Fruit fly (Drosophila melanogaster) whole organism, embryonic: ENCODE measurements around the gene CG13894.

Source experiments
- Adf1 ChIP-seq: fragments of 200-800 bp; sonication (Bioruptor generic); IDR thresholded peaks from 2 replicates; pipeline ENCODE4 v1.3.6; 2022; ENCODE audit warnings: missing biosample characterization, missing genetic modification characterization
- CG11695 ChIP-seq: fragments of 200-800 bp; sonication (Bioruptor generic); IDR thresholded peaks from 3 replicates; pipeline ENCODE4 v1.3.6; 2022; ENCODE audit warnings: missing biosample characterization, missing genetic modification characterization
- CG14014 ChIP-seq: fragments of 200-800 bp; sonication (Bioruptor generic); IDR thresholded peaks from 2 replicates; pipeline ENCODE4 v1.3.6; 2022; ENCODE audit warnings: missing biosample characterization, missing genetic modification characterization
- CG14050 ChIP-seq: fragments of 200-800 bp; sonication (Bioruptor generic); IDR thresholded peaks from 3 replicates; pipeline ENCODE4 v1.3.6; 2022; ENCODE audit warnings: missing biosample characterization, missing genetic modification characterization
- CG3163 ChIP-seq: fragments of 200-800 bp; sonication (Bioruptor generic); optimal IDR thresholded peaks from 3 replicates; lab custom pipeline; 2016; ENCODE audit warnings: missing biosample characterization, missing genetic modification characterization
- CG34224 ChIP-seq: fragments of 200-800 bp; sonication (Bioruptor generic); IDR thresholded peaks from 3 replicates; pipeline ENCODE4 v1.3.6; 2022; ENCODE audit warnings: missing biosample characterization, missing genetic modification characterization; ENCODE audit not compliant: partially characterized antibody
- CG3726 ChIP-seq: fragments of 200-800 bp; sonication (Bioruptor generic); IDR thresholded peaks from 3 replicates; pipeline ENCODE4, ENCODE4 v1.3.6; 2022; ENCODE audit warnings: missing biosample characterization, missing genetic modification characterization
- CG43689 ChIP-seq: fragments of 200-800 bp; sonication (Bioruptor generic); IDR thresholded peaks from 2 replicates; pipeline ENCODE4 v1.3.6; 2022; ENCODE audit warnings: missing biosample characterization, missing genetic modification characterization
- CG4617 ChIP-seq: fragments of 200-800 bp; sonication (Bioruptor generic); optimal IDR thresholded peaks from 3 replicates; lab custom pipeline; 2016; ENCODE audit warnings: missing biosample characterization, missing genetic modification characterization, borderline replicate concordance
- CG7271 ChIP-seq: fragments of 200-800 bp; sonication (Bioruptor generic); optimal IDR thresholded peaks from 2 replicates; lab custom pipeline; 2018; ENCODE audit warnings: missing biosample characterization, mild to moderate bottlenecking, missing genetic modification characterization, moderate library complexity
- CG7963 ChIP-seq: fragments of 200-800 bp; sonication (Bioruptor generic); IDR thresholded peaks from 3 replicates; pipeline ENCODE4 v1.3.6; 2022; ENCODE audit warnings: missing biosample characterization, missing genetic modification characterization; ENCODE audit not compliant: partially characterized antibody
- CG8924 ChIP-seq: fragments of 200-800 bp; optimal IDR thresholded peaks from 3 replicates; lab custom pipeline; 2019; ENCODE audit warnings: missing biosample characterization, mild to moderate bottlenecking, missing genetic modification characterization, moderate library complexity
- Dek ChIP-seq: fragments of 200-800 bp; sonication (Bioruptor generic); optimal IDR thresholded peaks from 3 replicates; lab custom pipeline; 2019; ENCODE audit warnings: missing biosample characterization, mild to moderate bottlenecking, missing genetic modification characterization, moderate library complexity
- Dfd ChIP-seq, 2 experiments: fragments of >200 bp; optimal IDR thresholded peaks; 2 replicates each; lab custom pipeline; 2017; ENCODE audit warnings: missing biosample characterization in 2 of 2, missing genetic modification characterization in 2 of 2
- GATAe ChIP-seq: fragments of 200-800 bp; sonication (Bioruptor generic); conservative IDR thresholded peaks from 2 replicates; pipeline ENCODE4 v1.3.6; 2022; ENCODE audit warnings: missing biosample characterization, missing genetic modification characterization
- H15 ChIP-seq: fragments of 200-800 bp; sonication (Bioruptor generic); IDR thresholded peaks from 3 replicates; pipeline ENCODE4 v1.3.6; 2022; ENCODE audit warnings: missing biosample characterization, missing genetic modification characterization
- HLH3B ChIP-seq: fragments of 200-800 bp; sonication (Bioruptor generic); IDR thresholded peaks from 2 replicates; pipeline ENCODE4 v1.3.6; 2022; ENCODE audit warnings: missing biosample characterization, missing genetic modification characterization
- Hmx ChIP-seq: fragments of 200-800 bp; sonication (Bioruptor generic); optimal IDR thresholded peaks from 2 replicates; lab custom pipeline; 2016; ENCODE audit warnings: missing biosample characterization, missing genetic modification characterization
- Hr3 ChIP-seq: fragments of 200-800 bp; sonication (Bioruptor generic); optimal IDR thresholded peaks from 3 replicates; lab custom pipeline; 2016; ENCODE audit warnings: missing biosample characterization, missing genetic modification characterization
- Jarid2 ChIP-seq: fragments of 200-800 bp; sonication (Bioruptor generic); optimal IDR thresholded peaks from 3 replicates; lab custom pipeline; 2017; ENCODE audit warnings: mild to moderate bottlenecking, missing biosample characterization, missing genetic modification reagents, missing genetic modification characterization
- Lim3 ChIP-seq: fragments of 200-800 bp; sonication (Bioruptor generic); IDR thresholded peaks from 2 replicates; pipeline ENCODE4 v1.3.6; 2022; ENCODE audit warnings: missing biosample characterization, missing genetic modification characterization
- MBD-R2 ChIP-seq: fragments of 200-800 bp; sonication (Bioruptor generic); IDR thresholded peaks from 2 replicates; pipeline ENCODE4 v1.3.6; 2022; ENCODE audit warnings: missing biosample characterization, missing genetic modification characterization
- Max ChIP-seq: fragments of 200-800 bp; sonication (Bioruptor generic); optimal IDR thresholded peaks from 2 replicates; lab custom pipeline; 2016; ENCODE audit warnings: missing biosample characterization, mild to moderate bottlenecking, missing genetic modification characterization
- NfI ChIP-seq: fragments of 200-800 bp; sonication (Bioruptor generic); optimal IDR thresholded peaks from 3 replicates; lab custom pipeline; 2018; ENCODE audit warnings: missing biosample characterization, mild to moderate bottlenecking, missing genetic modification characterization, moderate library complexity
- Oli ChIP-seq: fragments of 200-800 bp; sonication (Bioruptor generic); optimal IDR thresholded peaks from 2 replicates; lab custom pipeline; 2018; ENCODE audit warnings: missing biosample characterization, mild to moderate bottlenecking, missing genetic modification characterization, moderate library complexity
- Sin3A ChIP-seq: fragments of >200 bp; optimal IDR thresholded peaks from 2 replicates; lab custom pipeline; 2018
- Stat92E ChIP-seq, 3 experiments: fragments of >200 bp in 2 of 3; fragments of 200-800 bp in 1 of 3; sonication (Bioruptor generic) in 1 of 3; optimal IDR thresholded peaks; 2 replicates each; lab custom pipeline; 2017 to 2019; ENCODE audit warnings: missing biosample characterization in 3 of 3, missing genetic modification characterization in 3 of 3, mild to moderate bottlenecking in 1 of 3, moderate library complexity in 1 of 3
- abd-A ChIP-seq: fragments of 200-800 bp; sonication (Bioruptor generic); optimal IDR thresholded peaks from 3 replicates; lab custom pipeline; 2019; ENCODE audit warnings: missing biosample characterization, mild to moderate bottlenecking, missing genetic modification characterization, moderate library complexity
- ac ChIP-seq: fragments of 200-800 bp; sonication (Bioruptor generic); optimal IDR thresholded peaks from 3 replicates; lab custom pipeline; 2017; ENCODE audit warnings: missing biosample characterization, mild to moderate bottlenecking, missing genetic modification characterization
- ap ChIP-seq: fragments of 200-800 bp; sonication (Bioruptor generic); IDR thresholded peaks from 2 replicates; pipeline ENCODE4 v1.3.6; 2022; ENCODE audit warnings: missing biosample characterization, missing genetic modification characterization
- dmrt11E ChIP-seq: fragments of 200-800 bp; sonication (Bioruptor generic); optimal IDR thresholded peaks from 3 replicates; lab custom pipeline; 2018; ENCODE audit warnings: missing biosample characterization, mild to moderate bottlenecking, missing genetic modification characterization, moderate library complexity
- emc ChIP-seq: fragments of 200-800 bp; sonication (Bioruptor generic); optimal IDR thresholded peaks from 2 replicates; lab custom pipeline; 2016; ENCODE audit warnings: missing biosample characterization, missing genetic modification characterization
- en ChIP-seq: fragments of 200-800 bp; sonication (Bioruptor generic); optimal IDR thresholded peaks from 2 replicates; lab custom pipeline; 2016; ENCODE audit warnings: missing biosample characterization, missing genetic modification characterization
- eyg ChIP-seq: fragments of 200-800 bp; sonication (Bioruptor generic); optimal IDR thresholded peaks from 3 replicates; lab custom pipeline; 2016; ENCODE audit warnings: missing biosample characterization, missing genetic modification characterization
- fd96Cb ChIP-seq: fragments of 200-800 bp; sonication (Bioruptor generic); optimal IDR thresholded peaks from 2 replicates; lab custom pipeline; 2018; ENCODE audit warnings: missing biosample characterization, mild to moderate bottlenecking, missing genetic modification characterization, moderate library complexity
- her ChIP-seq: fragments of 200-800 bp; sonication (Bioruptor generic); optimal IDR thresholded peaks from 2 replicates; lab custom pipeline; 2016; ENCODE audit warnings: missing biosample characterization, missing genetic modification characterization
- hkb ChIP-seq, 2 experiments: fragments of 200-800 bp in 1 of 2; fragments of >200 bp in 1 of 2; sonication (Bioruptor generic) in 1 of 2; IDR thresholded peaks in 1 of 2; optimal IDR thresholded peaks in 1 of 2; 2 replicates each; pipeline versions ENCODE4 v1.3.6 to Lab custom; 2017 to 2022; ENCODE audit warnings: missing biosample characterization in 1 of 2, missing genetic modification characterization in 1 of 2
- mam ChIP-seq: fragments of 200-800 bp; sonication (Bioruptor generic); optimal IDR thresholded peaks from 3 replicates; lab custom pipeline; 2016; ENCODE audit warnings: missing biosample characterization, missing genetic modification characterization
- mirr ChIP-seq: fragments of 200-800 bp; sonication (Bioruptor generic); optimal IDR thresholded peaks from 3 replicates; lab custom pipeline; 2018; ENCODE audit warnings: missing biosample characterization, mild to moderate bottlenecking, missing genetic modification characterization
- nerfin-1 ChIP-seq: fragments of 200-800 bp; sonication (Bioruptor generic); optimal IDR thresholded peaks from 3 replicates; lab custom pipeline; 2019; ENCODE audit warnings: missing biosample characterization, mild to moderate bottlenecking, missing genetic modification characterization, moderate library complexity
- nom ChIP-seq: fragments of 200-800 bp; sonication (Bioruptor generic); optimal IDR thresholded peaks from 2 replicates; lab custom pipeline; 2017; ENCODE audit warnings: missing biosample characterization, missing genetic modification characterization, mild to moderate bottlenecking, moderate library complexity, missing genetic modification reagents
- pho ChIP-seq: fragments of 200-800 bp; sonication (Bioruptor generic); optimal IDR thresholded peaks from 2 replicates; lab custom pipeline; 2016; ENCODE audit warnings: missing biosample characterization, missing genetic modification characterization
- sc ChIP-seq, 3 experiments: fragments of >200 bp in 2 of 3; fragments of 200-800 bp in 1 of 3; sonication (Bioruptor generic) in 1 of 3; optimal IDR thresholded peaks; 2 replicates in 2 of 3; 3 replicates in 1 of 3; lab custom pipeline; 2017; ENCODE audit warnings: mild to moderate bottlenecking in 1 of 3, missing biosample characterization in 1 of 3, missing genetic modification characterization in 1 of 3, missing genetic modification reagents in 1 of 3
- schlank ChIP-seq: fragments of 200-800 bp; sonication (Bioruptor generic); optimal IDR thresholded peaks from 2 replicates; lab custom pipeline; 2018; ENCODE audit warnings: missing biosample characterization, mild to moderate bottlenecking, missing genetic modification characterization
- sens-2 ChIP-seq: fragments of 200-800 bp; sonication (Bioruptor generic); IDR thresholded peaks from 2 replicates; pipeline ENCODE4 v1.3.6; 2022; ENCODE audit warnings: missing biosample characterization, missing genetic modification characterization
- so ChIP-seq: fragments of 200-800 bp; sonication (Bioruptor generic); IDR thresholded peaks from 3 replicates; pipeline ENCODE4 v1.3.6; 2022; ENCODE audit warnings: missing biosample characterization, missing genetic modification characterization
- sob ChIP-seq: fragments of 200-800 bp; sonication (Bioruptor generic); IDR thresholded peaks from 2 replicates; pipeline ENCODE4 v1.3.6; 2022; ENCODE audit warnings: missing biosample characterization, missing genetic modification characterization
- sug ChIP-seq: fragments of 200-800 bp; optimal IDR thresholded peaks from 2 replicates; lab custom pipeline; 2019; ENCODE audit warnings: missing biosample characterization, mild to moderate bottlenecking, missing genetic modification characterization, moderate library complexity
- yki ChIP-seq: fragments of >200 bp; optimal IDR thresholded peaks from 3 replicates; lab custom pipeline; 2018
- zen2 ChIP-seq: fragments of 200-800 bp; sonication (Bioruptor generic); IDR thresholded peaks from 3 replicates; pipeline ENCODE4 v1.3.6; 2022; ENCODE audit warnings: missing biosample characterization, missing genetic modification characterization; ENCODE audit not compliant: partially characterized antibody

Gene CG13894

dm6 chr3L:707992-708489 lies 9.1 kb upstream of the CG13894 start, which contains the start of gene CG13895 (continued):
- peak; percentile 30 for TF ChIP-seq sug (tag; lab: Kevin White, UChicago)
- TF ChIP-seq Oli (tag; lab: Kevin White, UChicago): no peak
- TF ChIP-seq Hmx (GFP tag; lab: Kevin White, UChicago): no peak
- no peak for TF ChIP-seq CG3726 (GFP tag; lab: Robert Waterston, UW)
- TF ChIP-seq emc (GFP tag; lab: Kevin White, UChicago): no peak
- no peak; the same call in 1 of the 2 replicates for TF ChIP-seq Adf1 (GFP tag; lab: Robert Waterston, UW)
- TF ChIP-seq en: no peak
- TF ChIP-seq ap (GFP tag; lab: Robert Waterston, UW): no peak
- TF ChIP-seq hkb (optimal IDR thresholded peaks at IDR 0.05; lab: Kevin White, UChicago): no peak
- TF ChIP-seq hkb (GFP tag; IDR thresholded peaks at IDR 0.05; lab: Robert Waterston, UW): peak; percentile 46; the same call in 1 of the 2 replicates
- no peak for TF ChIP-seq schlank (tag; lab: Kevin White, UChicago)
- TF ChIP-seq CG7271: no peak
- no peak for TF ChIP-seq CG7963
- peak; percentile 27 for TF ChIP-seq Max (GFP tag; lab: Kevin White, UChicago)
- no peak for TF ChIP-seq MBD-R2 (GFP tag; lab: Robert Waterston, UW)
- peak; percentile 39 for TF ChIP-seq abd-A
- TF ChIP-seq Hr3 (GFP tag; lab: Kevin White, UChicago): no peak
- TF ChIP-seq nom (GFP tag; lab: Kevin White, UChicago): peak; percentile 18
- peak; percentile 12 for TF ChIP-seq nerfin-1 (tag; lab: Kevin White, UChicago)
- peak; percentile 84 for TF ChIP-seq Jarid2 (GFP tag; lab: Kevin White, UChicago)
- TF ChIP-seq CG43689 (GFP tag; lab: Robert Waterston, UW): no peak
- TF ChIP-seq mam (GFP tag; lab: Kevin White, UChicago): no peak
- TF ChIP-seq CG14014: no peak; the same call in 1 of the 2 replicates
- TF ChIP-seq HLH3B (GFP tag; lab: Robert Waterston, UW): no peak
- TF ChIP-seq CG4617 (GFP tag; lab: Kevin White, UChicago): no peak
- no peak for TF ChIP-seq Sin3A (lab: Kevin White, UChicago)
- TF ChIP-seq Stat92E (GFP tag; optimal IDR thresholded peaks at IDR 0.05; lab: Kevin White, UChicago): peak in 1 of 3 experiments; percentile 82
- no peak for TF ChIP-seq pho (GFP tag; lab: Kevin White, UChicago)
- no peak for TF ChIP-seq Dfd (GFP tag; optimal IDR thresholded peaks at IDR 0.05; lab: Kevin White, UChicago)
- no peak for TF ChIP-seq dmrt11E (tag; lab: Kevin White, UChicago)
- no peak for TF ChIP-seq sc (optimal IDR thresholded peaks at IDR 0.05; lab: Kevin White, UChicago)
- no peak for TF ChIP-seq sc (GFP tag; optimal IDR thresholded peaks at IDR 0.05; lab: Kevin White, UChicago)
- no peak for TF ChIP-seq Lim3
- no peak for TF ChIP-seq NfI (GFP tag; lab: Kevin White, UChicago)
- TF ChIP-seq her (GFP tag; lab: Kevin White, UChicago): no peak
- TF ChIP-seq mirr (GFP tag; lab: Kevin White, UChicago): peak; percentile 28
- TF ChIP-seq Dek (tag; lab: Kevin White, UChicago): no peak
- peak; percentile 31; the same call in 1 of the 2 replicates for TF ChIP-seq sob (GFP tag; lab: Robert Waterston, UW)
- no peak for TF ChIP-seq CG11695 (GFP tag; lab: Robert Waterston, UW)
- no peak for TF ChIP-seq CG3163
- no peak for TF ChIP-seq H15 (GFP tag; lab: Robert Waterston, UW)
- no peak for TF ChIP-seq GATAe
- peak; percentile 12 for TF ChIP-seq yki (lab: Kevin White, UChicago)
- no peak for TF ChIP-seq sens-2 (GFP tag; lab: Robert Waterston, UW)
- no peak for TF ChIP-seq eyg (GFP tag; lab: Kevin White, UChicago)
- TF ChIP-seq fd96Cb (tag; lab: Kevin White, UChicago): no peak
- 0 out of 3 replicates have a peak, but pooled peaks have one; percentile 37 for TF ChIP-seq so (GFP tag; lab: Robert Waterston, UW)
- peak; percentile 2 for TF ChIP-seq CG8924 (tag; lab: Kevin White, UChicago)
- no peak for TF ChIP-seq CG14050 (GFP tag; lab: Robert Waterston, UW)
- no peak for TF ChIP-seq zen2 (GFP tag; lab: Robert Waterston, UW)
- TF ChIP-seq CG34224 (GFP tag; lab: Robert Waterston, UW): peak; percentile 50; the same call in 2 of the 3 replicates
- TF ChIP-seq ac (GFP tag; lab: Kevin White, UChicago): no peak
